Worm (Caenorhabditis elegans): Measurements from ENCODE around the gene sru-9.

sru-9 gene

DNA sequence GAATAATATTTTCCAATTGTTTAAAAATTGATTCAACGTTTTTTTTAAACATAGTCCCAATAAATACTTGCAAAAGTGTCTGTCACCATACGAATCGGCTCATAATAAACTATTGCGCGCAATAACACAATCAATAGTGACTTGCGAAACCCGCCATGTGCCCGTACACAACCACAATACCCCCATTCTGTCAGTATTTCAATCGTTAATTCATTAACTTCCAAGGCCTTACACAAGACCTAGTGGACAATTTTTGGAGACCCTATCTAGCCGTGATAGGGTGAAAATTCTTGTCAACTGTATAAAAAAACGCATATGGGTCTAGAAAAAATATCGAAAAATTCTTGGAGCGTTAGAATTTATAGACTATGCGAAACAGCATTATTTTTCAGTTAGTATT lies 11.8 kb downstream of the sru-9 start:
- TF ChIP-seq lin-13 (GFP tag; optimal IDR thresholded peaks at IDR 0.05) (no peak), zag-1 (tag; optimal IDR thresholded peaks at IDR 0.05) (no peak), snpc-1.2 (GFP tag; IDR thresholded peaks at IDR 0.05) (peak; percentile 98), mdt-29 (GFP tag; IDR thresholded peaks at IDR 0.05) (0 out of 2 replicates have a peak, but pooled peaks have one; percentile 40), snpc-4 (tag; optimal IDR thresholded peaks at IDR 0.05) (peak; percentile 50)

- TF ChIP-seq ceh-82 (tag; optimal IDR thresholded peaks at IDR 0.05), result no peak
- no peak for TF ChIP-seq nhr-42 (GFP tag; IDR thresholded peaks at IDR 0.05)
- TF ChIP-seq mdt-29 (GFP tag; IDR thresholded peaks at IDR 0.05), result peak; percentile 69; the same call in 1 of the 2 replicates
- TF ChIP-seq Y48G9A.11 (GFP tag; IDR thresholded peaks at IDR 0.05), result 0 out of 2 replicates have a peak, but pooled peaks have one; percentile 15
- no peak for TF ChIP-seq egl-43 (GFP tag; IDR thresholded peaks at IDR 0.05)
- no peak for TF ChIP-seq lin-1 (GFP tag; IDR thresholded peaks at IDR 0.05)
- no peak for TF ChIP-seq nhr-25 (tag; optimal IDR thresholded peaks at IDR 0.05; ENCODE audit: borderline replicate concordance, insufficient read depth)
- no peak for TF ChIP-seq D1046.2 (GFP tag; IDR thresholded peaks at IDR 0.05)
- no peak for TF ChIP-seq F44E2.7 (GFP tag; IDR thresholded peaks at IDR 0.05)
- TF ChIP-seq lim-7 (GFP tag; IDR thresholded peaks at IDR 0.05), result no peak
- TF ChIP-seq F26F4.8 (GFP tag; conservative IDR thresholded peaks at IDR 0.05), result no peak
- TF ChIP-seq lin-38 (GFP tag; IDR thresholded peaks at IDR 0.05), result no peak
- TF ChIP-seq jun-1 (tag; optimal IDR thresholded peaks at IDR 0.05), result no peak
- no peak for TF ChIP-seq nhr-48 (tag; optimal IDR thresholded peaks at IDR 0.05)
- peak; percentile 97 for TF ChIP-seq snpc-1.2 (GFP tag; IDR thresholded peaks at IDR 0.05)
- no peak for TF ChIP-seq daf-8 (GFP tag; IDR thresholded peaks at IDR 0.05)
- TF ChIP-seq mxl-2 (GFP tag; conservative IDR thresholded peaks at IDR 0.05), result no peak
- peak; percentile 53 for TF ChIP-seq F49E8.2 (tag; optimal IDR thresholded peaks at IDR 0.05; ENCODE audit: borderline replicate concordance)
- no peak for TF ChIP-seq sdz-12 (GFP tag; optimal IDR thresholded peaks at IDR 0.05)
- TF ChIP-seq daf-12 (tag; optimal IDR thresholded peaks at IDR 0.05), result no peak
- TF ChIP-seq lir-3 (tag; optimal IDR thresholded peaks at IDR 0.05), result no peak
Observed at ce11 chrIV:13601428-13601827, 12.6 kb downstream of the sru-9 start.

DNA sequence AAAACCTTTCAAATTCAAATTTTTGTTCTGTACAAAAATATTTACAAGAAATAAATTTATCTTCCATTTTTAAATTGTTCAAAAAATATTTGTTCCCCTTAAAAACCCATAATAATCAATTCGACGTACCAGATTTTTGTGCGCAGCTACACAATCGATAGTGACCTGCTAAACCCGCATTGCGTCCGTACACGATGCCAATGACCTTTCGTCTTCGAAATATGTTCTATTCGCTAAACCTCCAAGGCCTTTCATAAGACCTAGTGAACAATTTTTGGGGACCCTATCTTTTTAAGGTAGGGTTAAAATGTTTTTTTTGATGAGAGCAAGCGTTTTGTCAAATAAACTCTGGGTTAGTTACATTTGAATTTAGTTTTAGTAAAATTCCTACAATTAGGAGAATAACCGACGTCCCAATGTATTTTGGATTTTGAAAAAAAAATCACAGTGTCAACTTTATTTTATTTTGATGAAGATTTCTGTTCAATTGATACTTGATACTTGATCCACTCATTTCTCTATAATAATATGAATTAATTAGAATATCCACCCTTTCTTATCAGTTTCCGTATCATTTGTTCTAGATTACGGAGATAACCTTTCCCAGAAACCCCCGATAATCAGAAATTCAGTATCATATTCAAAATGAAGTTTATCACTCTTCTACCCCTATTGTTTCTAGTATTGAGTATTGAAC lies 13.3 kb downstream of the sru-9 start, which contains the start of gene Y45F10B.59:
Gene Y45F10B.59, plus strand, starts transcription at position 647 of the 697 bp plus-strand sequence.
- no peak for TF ChIP-seq zip-2 (tag; optimal IDR thresholded peaks at IDR 0.05)
- TF ChIP-seq snpc-1.2 (GFP tag; IDR thresholded peaks at IDR 0.05), result peak; percentile 91
- no peak for TF ChIP-seq dpl-1 (GFP tag; optimal IDR thresholded peaks at IDR 0.05)
- TF ChIP-seq ceh-82 (tag; optimal IDR thresholded peaks at IDR 0.05), result no peak
- no peak for TF ChIP-seq ZK337.2 (GFP tag; IDR thresholded peaks at IDR 0.05)
- no peak for TF ChIP-seq daf-8 (GFP tag; IDR thresholded peaks at IDR 0.05)

ce11 chrIV:13609755-13610154 lies 21.0 kb downstream of the sru-9 start, which contains the start of gene C08F11.13:
C08F11.13 (minus strand) TSS chrIV:13609892.
- TF ChIP-seq gei-8 (GFP tag; optimal IDR thresholded peaks at IDR 0.05) (no peak), daf-16 (GFP tag; optimal IDR thresholded peaks at IDR 0.05) (no peak), daf-16 (tag; optimal IDR thresholded peaks at IDR 0.05) (peak; percentile 89), unc-62 (GFP tag; optimal IDR thresholded peaks at IDR 0.05 in 1 of 2) (peak in 1 of 2 experiments; percentile 54), unc-62 (tag; optimal IDR thresholded peaks at IDR 0.05) (no peak), dve-1 (tag; optimal IDR thresholded peaks at IDR 0.05; ENCODE audit: insufficient read depth) (peak; percentile 44), nhr-28 (tag; optimal IDR thresholded peaks at IDR 0.05) (peak; percentile 59), madf-9 (GFP tag; conservative IDR thresholded peaks at IDR 0.05) (no peak), pqm-1 (tag; optimal IDR thresholded peaks at IDR 0.05) (peak; percentile 23), nhr-77 (tag; optimal IDR thresholded peaks at IDR 0.05) (peak; percentile 7)
